Worm (Caenorhabditis elegans) whole organism, L1 larva: ENCODE data around the gene Y50D4B.2.

Experiments
- tlp-1 ChIP-seq: fragments of 150-350 bp; optimal IDR thresholded peaks from 2 replicates; lab custom pipeline; 2014; ENCODE audit warnings: missing biosample characterization, missing genetic modification characterization
- ztf-11 ChIP-seq, 2 experiments: sonication (generic microtip); optimal IDR thresholded peaks; 2 replicates each; lab custom pipeline; 2016 to 2017; ENCODE audit warnings: missing genetic modification characterization in 2 of 2, missing biosample characterization in 1 of 2, missing compliant biosample characterization in 1 of 2

DNA sequence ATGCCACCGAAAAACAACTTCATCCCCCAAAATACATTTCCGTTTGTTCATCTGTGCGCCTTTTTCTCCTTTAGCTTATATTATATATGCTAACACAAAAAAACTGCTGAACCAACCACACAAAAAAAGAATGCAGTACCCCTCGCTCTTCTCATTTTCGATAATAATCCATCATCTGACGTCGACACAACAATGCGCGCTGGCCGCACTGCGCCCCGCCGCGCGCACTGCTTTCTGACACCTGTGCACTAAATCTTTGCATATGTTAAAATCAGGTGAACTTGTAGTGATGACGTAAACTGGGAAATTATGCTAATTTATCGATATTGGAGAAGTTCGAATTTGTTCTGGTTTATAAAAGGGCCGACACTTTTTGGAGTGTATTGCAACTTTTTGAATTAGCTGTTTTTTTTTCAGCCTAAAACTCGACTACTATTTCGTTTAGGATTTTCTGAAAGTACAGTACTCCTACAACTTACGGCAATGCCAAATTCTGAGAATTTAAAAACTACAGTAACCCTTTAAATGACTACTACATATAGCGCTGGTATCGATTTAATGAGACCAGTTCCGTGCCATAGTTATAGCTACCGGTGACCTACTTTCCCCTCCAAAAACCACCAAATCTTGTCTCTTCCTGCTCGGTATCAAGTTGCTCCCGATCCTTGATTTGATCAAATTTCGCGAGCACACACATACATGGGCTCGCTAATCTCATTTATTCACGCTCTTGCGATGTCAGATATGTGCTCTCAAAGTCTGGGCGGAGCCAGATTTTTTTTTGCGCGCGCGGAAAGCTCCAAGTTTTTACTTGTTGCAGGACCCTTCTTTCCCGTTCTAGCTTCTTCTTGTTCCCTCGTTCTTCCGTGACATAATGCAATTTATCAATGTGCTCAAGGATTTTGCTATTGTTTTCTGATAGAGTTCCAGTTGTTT lies 49.6 kb downstream of the Y50D4B.2 start:
- TF ChIP-seq tlp-1 (tag; lab: Kevin White, UChicago): no peak
- no peak for TF ChIP-seq ztf-11 (tag; optimal IDR thresholded peaks at IDR 0.05; lab: Kevin White, UChicago)
